Worm (Caenorhabditis elegans) whole organism, L4 larva: ENCODE data around the gene F02E11.3.

Source experiments
- D1046.2 ChIP-seq: fragments of 200-800 bp; sonication (Bioruptor generic); IDR thresholded peaks from 2 replicates; pipeline ENCODE4 v1.3.6; 2022; ENCODE audit warnings: missing genetic modification characterization, missing compliant biosample characterization
- F10B5.3 ChIP-seq: sonication (generic microtip); optimal IDR thresholded peaks from 2 replicates; lab custom pipeline; 2016; ENCODE audit warnings: mild to moderate bottlenecking, missing genetic modification characterization, missing compliant biosample characterization
- F26F4.8 ChIP-seq: fragments of 200-800 bp; sonication (Bioruptor generic); conservative IDR thresholded peaks from 2 replicates; pipeline ENCODE4 v1.3.6; 2022; ENCODE audit warnings: missing genetic modification characterization, missing compliant biosample characterization
- F49E8.2 ChIP-seq: sonication (generic microtip); optimal IDR thresholded peaks from 2 replicates; lab custom pipeline; 2016; ENCODE audit warnings: missing compliant biosample characterization, mild to moderate bottlenecking, missing genetic modification characterization, borderline replicate concordance
- T20F7.1 ChIP-seq: fragments of 200-800 bp; sonication (Bioruptor generic); optimal IDR thresholded peaks from 2 replicates; lab custom pipeline; 2018; ENCODE audit warnings: mild to moderate bottlenecking, missing genetic modification characterization, missing compliant biosample characterization
- T26A8.4 ChIP-seq: fragments of 200-800 bp; sonication (Bioruptor generic); IDR thresholded peaks from 2 replicates; pipeline ENCODE4 v1.3.6; 2022; ENCODE audit warnings: missing genetic modification characterization, missing compliant biosample characterization
- Y105C5A.15 ChIP-seq: fragments of 200-800 bp; sonication (Bioruptor generic); IDR thresholded peaks from 2 replicates; pipeline ENCODE4 v1.3.6; 2022; ENCODE audit warnings: missing genetic modification characterization, missing compliant biosample characterization
- aha-1 ChIP-seq: fragments of 150-350 bp; peaks from one replicate; lab custom pipeline; 2014; ENCODE audit warnings: missing biosample characterization, missing genetic modification characterization
- arid-1 ChIP-seq: fragments of 200-800 bp; sonication (Bioruptor generic); conservative IDR thresholded peaks from 2 replicates; pipeline ENCODE4 v1.3.6; 2022; ENCODE audit warnings: missing genetic modification reagents, missing genetic modification characterization, missing compliant biosample characterization
- attf-4 ChIP-seq: sonication (generic microtip); optimal IDR thresholded peaks from 3 replicates; lab custom pipeline; 2017; ENCODE audit warnings: missing biosample characterization, missing genetic modification characterization
- ceh-28 ChIP-seq: fragments of 150-350 bp; optimal IDR thresholded peaks from 2 replicates; lab custom pipeline; 2014; ENCODE audit warnings: missing biosample characterization, missing genetic modification reagents, missing genetic modification characterization
- ceh-44 ChIP-seq: fragments of 200-800 bp; sonication (Bioruptor generic); IDR thresholded peaks from 2 replicates; pipeline ENCODE4 v1.3.6; 2022; ENCODE audit warnings: missing genetic modification reagents, missing genetic modification characterization, missing compliant biosample characterization
- cey-2 ChIP-seq: sonication (generic microtip); optimal IDR thresholded peaks from 3 replicates; lab custom pipeline; 2017; ENCODE audit warnings: missing genetic modification characterization, mild to moderate bottlenecking, missing compliant biosample characterization, antibody characterized with exemption, borderline replicate concordance; ENCODE audit not compliant: insufficient read depth
- dmd-6 ChIP-seq: fragments of 200-800 bp; sonication (Bioruptor generic); IDR thresholded peaks from 2 replicates; pipeline ENCODE4 v1.3.6; 2022; ENCODE audit warnings: missing genetic modification reagents, missing genetic modification characterization, missing compliant biosample characterization
- dmd-9 ChIP-seq: fragments of 200-800 bp; sonication (Bioruptor generic); IDR thresholded peaks from 2 replicates; pipeline ENCODE4 v1.3.6; 2022; ENCODE audit warnings: missing genetic modification reagents, missing genetic modification characterization, missing compliant biosample characterization
- dpl-1 ChIP-seq: fragments of 150-350 bp; optimal IDR thresholded peaks from 2 replicates; lab custom pipeline; 2014; ENCODE audit warnings: missing biosample characterization, missing genetic modification reagents, missing genetic modification characterization
- dve-1 ChIP-seq: sonication (generic microtip); optimal IDR thresholded peaks from 2 replicates; lab custom pipeline; 2017; ENCODE audit warnings: antibody characterized with exemption, mild to moderate bottlenecking, missing genetic modification characterization, missing compliant biosample characterization; ENCODE audit not compliant: insufficient read depth
- egl-27 ChIP-seq: sonication (generic microtip); optimal IDR thresholded peaks from 3 replicates; lab custom pipeline; 2017; ENCODE audit warnings: missing biosample characterization, missing genetic modification reagents, missing genetic modification characterization
- egl-43 ChIP-seq: fragments of 200-800 bp; sonication (Bioruptor generic); IDR thresholded peaks from 2 replicates; pipeline ENCODE4 v1.3.6; 2022; ENCODE audit warnings: missing genetic modification reagents, missing genetic modification characterization, missing compliant biosample characterization
- fkh-10 ChIP-seq: fragments of 150-350 bp; optimal IDR thresholded peaks from 2 replicates; lab custom pipeline; 2014; ENCODE audit warnings: missing biosample characterization, missing genetic modification reagents, missing genetic modification characterization
- fos-1 ChIP-seq: fragments of 150-350 bp; optimal IDR thresholded peaks from 2 replicates; lab custom pipeline; 2014; ENCODE audit warnings: missing biosample characterization, missing genetic modification characterization
- lin-13 ChIP-seq: fragments of 150-350 bp; optimal IDR thresholded peaks from 2 replicates; lab custom pipeline; 2014; ENCODE audit warnings: missing biosample characterization, missing genetic modification reagents, missing genetic modification characterization
- lin-15B ChIP-seq: fragments of 150-350 bp; sonication (generic microtip); optimal IDR thresholded peaks from 3 replicates; lab custom pipeline; 2014; ENCODE audit warnings: missing biosample characterization, missing genetic modification characterization
- lin-38 ChIP-seq: fragments of 200-800 bp; sonication (Bioruptor generic); IDR thresholded peaks from 2 replicates; pipeline ENCODE4 v1.3.6; 2022; ENCODE audit warnings: missing genetic modification reagents, missing genetic modification characterization, missing compliant biosample characterization
- lin-39 ChIP-seq: fragments of 150-350 bp; optimal IDR thresholded peaks from 2 replicates; lab custom pipeline; 2014; ENCODE audit warnings: missing biosample characterization, missing genetic modification reagents, missing genetic modification characterization
- lir-3 ChIP-seq: sonication (generic microtip); optimal IDR thresholded peaks from 2 replicates; lab custom pipeline; 2016; ENCODE audit warnings: mild to moderate bottlenecking, missing genetic modification characterization, missing compliant biosample characterization
- mdt-29 ChIP-seq: fragments of 200-800 bp; sonication (Bioruptor generic); IDR thresholded peaks from 2 replicates; pipeline ENCODE4 v1.3.6; 2022; ENCODE audit warnings: missing genetic modification reagents, missing genetic modification characterization, missing compliant biosample characterization
- mep-1 ChIP-seq: fragments of 150-350 bp; sonication (generic microtip); optimal IDR thresholded peaks from 3 replicates; lab custom pipeline; 2014; ENCODE audit warnings: missing biosample characterization, missing genetic modification characterization
- mes-2 ChIP-seq: sonication (generic microtip); optimal IDR thresholded peaks from 2 replicates; lab custom pipeline; 2016; ENCODE audit warnings: missing genotype, mild to moderate bottlenecking, missing genetic modification characterization, missing compliant biosample characterization; ENCODE audit not compliant: poor library complexity, severe bottlenecking
- mxl-2 ChIP-seq: fragments of 200-800 bp; sonication (Bioruptor generic); conservative IDR thresholded peaks from 2 replicates; pipeline ENCODE4 v1.3.6; 2022; ENCODE audit warnings: missing genetic modification reagents, missing genetic modification characterization, missing compliant biosample characterization
- nhr-10 ChIP-seq: fragments of 150-350 bp; optimal IDR thresholded peaks from 2 replicates; lab custom pipeline; 2014; ENCODE audit warnings: missing biosample characterization, missing genetic modification characterization
- nhr-237 ChIP-seq: sonication (generic microtip); optimal IDR thresholded peaks from 2 replicates; lab custom pipeline; 2017; ENCODE audit warnings: missing biosample characterization, missing genetic modification characterization
- nhr-42 ChIP-seq: fragments of 200-800 bp; sonication (Bioruptor generic); IDR thresholded peaks from 2 replicates; pipeline ENCODE4 v1.3.6; 2022; ENCODE audit warnings: missing genetic modification characterization, missing compliant biosample characterization
- nhr-76 ChIP-seq: fragments of 150-350 bp; optimal IDR thresholded peaks from 2 replicates; lab custom pipeline; 2014; ENCODE audit warnings: missing biosample characterization, missing genetic modification characterization
- pha-4 ChIP-seq, 2 experiments: fragments of 150-350 bp in 1 of 2; fragments of 200-800 bp in 1 of 2; sonication (Bioruptor generic) in 1 of 2; IDR thresholded peaks in 1 of 2; optimal IDR thresholded peaks in 1 of 2; 2 replicates each; pipeline versions ENCODE4 v1.3.6 to Lab custom; 2014 to 2022; ENCODE audit warnings: missing genetic modification characterization in 2 of 2, missing genetic modification reagents in 2 of 2, missing biosample characterization in 1 of 2, missing compliant biosample characterization in 1 of 2
- php-3 ChIP-seq: fragments of 200-800 bp; sonication (Bioruptor generic); IDR thresholded peaks from 2 replicates; pipeline ENCODE4 v1.3.6; 2022; ENCODE audit warnings: missing genetic modification reagents, missing genetic modification characterization, missing compliant biosample characterization
- set-16 ChIP-seq: fragments of 200-800 bp; sonication (Bioruptor generic); IDR thresholded peaks from 2 replicates; pipeline ENCODE4 v1.3.6; 2022; ENCODE audit warnings: missing genetic modification reagents, missing genetic modification characterization, missing compliant biosample characterization
- skn-1 ChIP-seq: fragments of 150-350 bp; optimal IDR thresholded peaks from 2 replicates; lab custom pipeline; 2014; ENCODE audit warnings: missing biosample characterization, missing genetic modification characterization
- snpc-1.2 ChIP-seq: fragments of 200-800 bp; sonication (Bioruptor generic); IDR thresholded peaks from 2 replicates; pipeline ENCODE4 v1.3.6; 2022; ENCODE audit warnings: missing genetic modification reagents, missing genetic modification characterization, missing compliant biosample characterization
- spr-3 ChIP-seq: fragments of 200-800 bp; sonication (Bioruptor generic); optimal IDR thresholded peaks from 2 replicates; lab custom pipeline; 2018; ENCODE audit warnings: mild to moderate bottlenecking, missing genetic modification characterization, missing compliant biosample characterization
- tag-97 ChIP-seq: fragments of 200-800 bp; sonication (Bioruptor generic); IDR thresholded peaks from 2 replicates; pipeline ENCODE4 v1.3.6; 2022; ENCODE audit warnings: missing genetic modification characterization, missing compliant biosample characterization
- tra-1 ChIP-seq: fragments of 200-800 bp; sonication (Bioruptor generic); IDR thresholded peaks from 2 replicates; pipeline ENCODE4 v1.3.6; 2022; ENCODE audit warnings: missing genetic modification reagents, missing genetic modification characterization, missing compliant biosample characterization
- unc-130 ChIP-seq: sonication (generic microtip); optimal IDR thresholded peaks from 2 replicates; lab custom pipeline; 2016; ENCODE audit warnings: missing genetic modification reagents, missing genetic modification characterization, missing compliant biosample characterization
- unc-62 ChIP-seq, 3 experiments: fragments of 150-350 bp in 1 of 3; sonication (generic microtip); optimal IDR thresholded peaks in 2 of 3; peaks in 1 of 3; 1 replicate in 1 of 3; 2 replicates in 2 of 3; lab custom pipeline; 2014 to 2017; ENCODE audit warnings: missing biosample characterization in 3 of 3, missing genetic modification characterization in 3 of 3, missing genetic modification reagents in 3 of 3, missing genotype in 1 of 3
- vab-7 ChIP-seq: fragments of 200-800 bp; sonication (Bioruptor generic); IDR thresholded peaks from 2 replicates; pipeline ENCODE4 v1.3.6; 2022; ENCODE audit warnings: missing genetic modification reagents, missing genetic modification characterization, missing compliant biosample characterization
- zfp-3 ChIP-seq: fragments of 200-800 bp; sonication (Bioruptor generic); conservative IDR thresholded peaks from 2 replicates; pipeline ENCODE4 v1.3.6; 2022; ENCODE audit warnings: missing genetic modification reagents, missing genetic modification characterization, missing compliant biosample characterization
- zip-2 ChIP-seq: fragments of 150-350 bp; optimal IDR thresholded peaks from 2 replicates; lab custom pipeline; 2014; ENCODE audit warnings: missing biosample characterization, missing genetic modification characterization

The F02E11.3 gene

DNA sequence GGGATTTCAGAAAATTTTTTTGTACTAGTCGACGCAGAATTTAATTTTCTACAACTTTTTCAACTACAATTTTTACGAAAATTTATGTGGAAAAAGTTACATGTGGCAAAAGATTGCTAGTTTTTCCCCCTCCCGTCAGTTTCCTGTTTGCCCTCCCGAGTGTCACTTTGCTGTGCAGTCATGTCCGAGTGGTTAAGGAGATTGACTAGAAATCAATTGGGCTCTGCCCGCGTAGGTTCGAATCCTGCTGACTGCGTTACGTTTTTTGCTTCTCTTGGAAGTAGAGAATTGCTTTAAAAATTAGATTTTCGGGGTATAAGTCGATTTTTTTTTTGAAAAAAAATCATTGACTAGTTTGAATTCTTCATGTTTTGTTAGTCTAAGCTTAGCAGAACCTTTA is 7.0 kb downstream of the F02E11.3 start (continued):
- no peak for TF ChIP-seq attf-4 (tag; lab: Kevin White, UChicago)
- no peak for TF ChIP-seq nhr-10 (tag; lab: Kevin White, UChicago)
- TF ChIP-seq spr-3 (GFP tag; lab: Kevin White, UChicago): no peak
- TF ChIP-seq F49E8.2: no peak
- TF ChIP-seq Y105C5A.15 (GFP tag; lab: Robert Waterston, UW): no peak
- TF ChIP-seq lin-13 (GFP tag; lab: Kevin White, UChicago): no peak
- no peak for TF ChIP-seq T20F7.1
- TF ChIP-seq cey-2 (tag; lab: Kevin White, UChicago): no peak
- 0 out of 2 replicates have a peak, but pooled peaks have one; percentile 43 for TF ChIP-seq zfp-3 (GFP tag; lab: Robert Waterston, UW)
- TF ChIP-seq fos-1: no peak
- peak; percentile 57; the same call in 1 of the 2 replicates for TF ChIP-seq vab-7 (GFP tag; lab: Robert Waterston, UW)
- TF ChIP-seq egl-43: 0 out of 2 replicates have a peak, but pooled peaks have one; percentile 61
- no peak for TF ChIP-seq egl-27
- no peak for TF ChIP-seq php-3 (GFP tag; lab: Robert Waterston, UW)
- TF ChIP-seq T26A8.4: 0 out of 2 replicates have a peak, but pooled peaks have one; percentile 26
- no peak for TF ChIP-seq mdt-29
- TF ChIP-seq nhr-237: no peak
- no peak for TF ChIP-seq lin-39
- no peak for TF ChIP-seq nhr-76 (tag; lab: Kevin White, UChicago)
- TF ChIP-seq set-16 (GFP tag; lab: Robert Waterston, UW): no peak
- no peak for TF ChIP-seq lir-3
- TF ChIP-seq tra-1: no peak
- no peak for TF ChIP-seq lin-15B
- peak; percentile 55 for TF ChIP-seq mes-2 (tag; lab: Kevin White, UChicago)
- peak; percentile 28; the same call in 1 of the 2 replicates for TF ChIP-seq dmd-6 (GFP tag; lab: Robert Waterston, UW)
- TF ChIP-seq nhr-42: no peak
- no peak for TF ChIP-seq mep-1 (tag; lab: Kevin White, UChicago)
- TF ChIP-seq F26F4.8: no peak
- TF ChIP-seq arid-1: no peak
- TF ChIP-seq D1046.2: no peak
- no peak for TF ChIP-seq mxl-2 (GFP tag; lab: Robert Waterston, UW)
- no peak for TF ChIP-seq unc-62 (GFP tag; optimal IDR thresholded peaks at IDR 0.05 in 1 of 2; lab: Kevin White, UChicago)
- TF ChIP-seq unc-62 (tag; optimal IDR thresholded peaks at IDR 0.05; lab: Kevin White, UChicago): no peak
- peak; percentile 53; the same call in 1 of the 2 replicates for TF ChIP-seq pha-4 (GFP tag; IDR thresholded peaks at IDR 0.05; lab: Robert Waterston, UW)
- TF ChIP-seq pha-4 (tag; optimal IDR thresholded peaks at IDR 0.05; lab: Kevin White, UChicago): no peak
- no peak for TF ChIP-seq aha-1 (tag; lab: Kevin White, UChicago)
- no peak for TF ChIP-seq skn-1 (tag; lab: Kevin White, UChicago)
- TF ChIP-seq, all 104 proteins: peak for 17

DNA sequence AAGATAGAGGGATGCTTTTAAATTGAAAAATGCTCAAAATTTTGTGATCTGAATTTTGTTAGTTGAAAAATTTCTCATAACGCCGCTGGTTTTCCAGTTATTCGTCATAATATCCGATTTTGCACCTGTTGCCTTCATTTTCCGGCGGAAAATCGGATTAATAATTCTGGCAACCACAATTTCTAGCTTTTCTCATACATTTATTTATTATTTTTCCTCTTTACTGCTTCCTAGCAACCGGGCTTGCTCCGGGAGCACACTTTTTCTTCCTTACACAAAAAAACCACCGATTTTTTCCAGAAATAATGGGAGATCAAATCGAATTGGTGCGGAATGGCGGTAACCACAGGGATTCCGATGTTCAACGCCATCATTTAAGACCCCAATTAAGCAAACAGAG is 7.5 kb downstream of the F02E11.3 start, which contains the start of gene F02E11.7:
TSS of gene F02E11.7 (plus strand) at position 301 of the 400 bp plus-strand sequence.
- TF ChIP-seq unc-130 (GFP tag; lab: Kevin White, UChicago): no peak
- TF ChIP-seq lin-38 (GFP tag; lab: Robert Waterston, UW): no peak
- no peak for TF ChIP-seq egl-27
- no peak for TF ChIP-seq zip-2 (tag; lab: Kevin White, UChicago)
- TF ChIP-seq nhr-76 (tag; lab: Kevin White, UChicago): no peak
- no peak for TF ChIP-seq dve-1 (tag; lab: Kevin White, UChicago)
- no peak for TF ChIP-seq fos-1
- no peak for TF ChIP-seq ceh-44 (GFP tag; lab: Robert Waterston, UW)
- no peak for TF ChIP-seq snpc-1.2
- no peak for TF ChIP-seq fkh-10
- no peak for TF ChIP-seq tra-1
- no peak for TF ChIP-seq T26A8.4
- no peak for TF ChIP-seq F10B5.3
- no peak for TF ChIP-seq ceh-28 (tag; lab: Kevin White, UChicago)
- no peak for TF ChIP-seq dmd-9
- no peak for TF ChIP-seq pha-4 (GFP tag; IDR thresholded peaks at IDR 0.05; lab: Robert Waterston, UW)
- no peak for TF ChIP-seq pha-4 (tag; optimal IDR thresholded peaks at IDR 0.05; lab: Kevin White, UChicago)
- TF ChIP-seq dpl-1 (GFP tag; lab: Kevin White, UChicago): no peak
- TF ChIP-seq tag-97: no peak
